Worm (Caenorhabditis elegans) whole organism, mixed stage, embryonic: Measurements from ENCODE around the gene ZK1073.1.

Experiments used
- M03D4.4 ChIP-seq: sonication (generic microtip); optimal IDR thresholded peaks from 2 replicates; lab custom pipeline; 2017; ENCODE audit warnings: mild to moderate bottlenecking, missing genetic modification characterization, missing compliant biosample characterization
- bed-3 ChIP-seq: fragments of 200-800 bp; sonication (Bioruptor generic); optimal IDR thresholded peaks from 3 replicates; lab custom pipeline; 2018; ENCODE audit warnings: mild to moderate bottlenecking, missing genetic modification characterization, moderate library complexity, missing compliant biosample characterization
- ceh-39 ChIP-seq: fragments of 150-350 bp; optimal IDR thresholded peaks from 2 replicates; lab custom pipeline; 2014; ENCODE audit warnings: missing biosample characterization, missing genetic modification characterization
- ceh-43 ChIP-seq: fragments of 200-800 bp; sonication (Bioruptor generic); optimal IDR thresholded peaks from 2 replicates; lab custom pipeline; 2018; ENCODE audit warnings: mild to moderate bottlenecking, missing genetic modification characterization, moderate library complexity, missing compliant biosample characterization
- ceh-83 ChIP-seq: fragments of 200-800 bp; sonication (Bioruptor generic); optimal IDR thresholded peaks from 2 replicates; lab custom pipeline; 2018; ENCODE audit warnings: mild to moderate bottlenecking, missing genetic modification characterization, missing compliant biosample characterization
- ces-1 ChIP-seq: fragments of 150-350 bp; optimal IDR thresholded peaks from 2 replicates; lab custom pipeline; 2014; ENCODE audit warnings: missing biosample characterization, missing genetic modification reagents, missing genetic modification characterization
- cnd-1 ChIP-seq: fragments of 200-800 bp; sonication (Bioruptor generic); optimal IDR thresholded peaks from 2 replicates; lab custom pipeline; 2018; ENCODE audit warnings: mild to moderate bottlenecking, missing genetic modification characterization, missing compliant biosample characterization
- drap-1 ChIP-seq: fragments of 200-800 bp; sonication (Bioruptor generic); optimal IDR thresholded peaks from 3 replicates; lab custom pipeline; 2018; ENCODE audit warnings: mild to moderate bottlenecking, missing genetic modification characterization, missing compliant biosample characterization
- elt-1 ChIP-seq: sonication (generic microtip); optimal IDR thresholded peaks from 2 replicates; lab custom pipeline; 2017; ENCODE audit warnings: missing genetic modification characterization, mild to moderate bottlenecking, missing compliant biosample characterization, antibody characterized with exemption, moderate library complexity, borderline replicate concordance; ENCODE audit not compliant: insufficient read depth
- elt-3 ChIP-seq: fragments of 150-350 bp; optimal IDR thresholded peaks from 2 replicates; lab custom pipeline; 2014; ENCODE audit warnings: missing biosample characterization, missing genetic modification characterization
- flh-1 ChIP-seq: fragments of 200-800 bp; sonication (Bioruptor generic); optimal IDR thresholded peaks from 2 replicates; lab custom pipeline; 2018; ENCODE audit warnings: mild to moderate bottlenecking, missing genetic modification characterization, moderate library complexity, missing compliant biosample characterization
- ham-2 ChIP-seq: fragments of 200-800 bp; sonication (Bioruptor generic); optimal IDR thresholded peaks from 2 replicates; lab custom pipeline; 2018; ENCODE audit warnings: mild to moderate bottlenecking, missing genetic modification characterization, missing compliant biosample characterization
- hlh-1 ChIP-seq: fragments of 150-350 bp; optimal IDR thresholded peaks from 2 replicates; lab custom pipeline; 2014; ENCODE audit warnings: missing biosample characterization, missing genetic modification reagents, missing genetic modification characterization
- lin-13 ChIP-seq: fragments of 150-350 bp; optimal IDR thresholded peaks from 2 replicates; lab custom pipeline; 2014; ENCODE audit warnings: missing biosample characterization, missing genetic modification characterization
- lin-32 ChIP-seq: fragments of 200-800 bp; sonication (Bioruptor generic); optimal IDR thresholded peaks from 2 replicates; lab custom pipeline; 2018; ENCODE audit warnings: mild to moderate bottlenecking, missing genetic modification characterization, missing compliant biosample characterization
- lsy-2 ChIP-seq: fragments of 150-350 bp; optimal IDR thresholded peaks from 2 replicates; lab custom pipeline; 2014; ENCODE audit warnings: missing biosample characterization, missing genetic modification characterization
- mab-5 ChIP-seq: fragments of 150-350 bp; optimal IDR thresholded peaks from 2 replicates; lab custom pipeline; 2014; ENCODE audit warnings: missing biosample characterization, missing genetic modification characterization
- mls-2 ChIP-seq: sonication (generic microtip); optimal IDR thresholded peaks from 2 replicates; lab custom pipeline; 2016; ENCODE audit warnings: mild to moderate bottlenecking, missing genetic modification characterization, moderate library complexity, missing compliant biosample characterization
- nhr-12 ChIP-seq: fragments of 150-350 bp; optimal IDR thresholded peaks from 2 replicates; lab custom pipeline; 2014; ENCODE audit warnings: missing biosample characterization, missing genetic modification characterization
- nhr-2 ChIP-seq: fragments of 150-350 bp; optimal IDR thresholded peaks from 2 replicates; lab custom pipeline; 2014; ENCODE audit warnings: missing biosample characterization, missing genetic modification characterization
- nhr-237 ChIP-seq: fragments of 150-350 bp; optimal IDR thresholded peaks from 2 replicates; lab custom pipeline; 2014; ENCODE audit warnings: missing biosample characterization, missing genetic modification characterization
- nhr-28 ChIP-seq: fragments of 150-350 bp; optimal IDR thresholded peaks from 2 replicates; lab custom pipeline; 2014; ENCODE audit warnings: missing biosample characterization, missing genetic modification characterization
- nhr-76 ChIP-seq: sonication (generic microtip); optimal IDR thresholded peaks from 2 replicates; lab custom pipeline; 2017; ENCODE audit warnings: missing biosample characterization, missing genetic modification characterization
- pha-4 ChIP-seq: fragments of 150-350 bp; optimal IDR thresholded peaks from 2 replicates; lab custom pipeline; 2018; ENCODE audit warnings: missing biosample characterization, missing genetic modification reagents, missing genetic modification characterization
- sem-2 ChIP-seq: fragments of 200-800 bp; sonication (Bioruptor generic); optimal IDR thresholded peaks from 2 replicates; lab custom pipeline; 2018; ENCODE audit warnings: mild to moderate bottlenecking, missing genetic modification characterization, missing compliant biosample characterization
- snpc-4 ChIP-seq: fragments of 150-350 bp; optimal IDR thresholded peaks from 2 replicates; lab custom pipeline; 2014; ENCODE audit warnings: missing biosample characterization, missing genetic modification characterization
- sptf-1 ChIP-seq: sonication (generic microtip); optimal IDR thresholded peaks from 2 replicates; lab custom pipeline; 2017; ENCODE audit warnings: mild to moderate bottlenecking, missing genetic modification characterization, moderate library complexity, missing compliant biosample characterization
- tbx-8 ChIP-seq: fragments of 200-800 bp; sonication (Bioruptor generic); optimal IDR thresholded peaks from 2 replicates; lab custom pipeline; 2018; ENCODE audit warnings: mild to moderate bottlenecking, missing genetic modification characterization, moderate library complexity, missing compliant biosample characterization
- unc-120 ChIP-seq: sonication (generic microtip); optimal IDR thresholded peaks from 2 replicates; lab custom pipeline; 2017; ENCODE audit warnings: missing genetic modification characterization, missing compliant biosample characterization; ENCODE audit not compliant: poor library complexity, severe bottlenecking
- unc-39 ChIP-seq: fragments of 150-350 bp; optimal IDR thresholded peaks from 2 replicates; lab custom pipeline; 2014; ENCODE audit warnings: missing biosample characterization, missing genetic modification characterization
- unc-62 ChIP-seq: fragments of 150-350 bp; optimal IDR thresholded peaks from 2 replicates; lab custom pipeline; 2014; ENCODE audit warnings: missing biosample characterization, missing genetic modification reagents, missing genetic modification characterization
- zip-8 ChIP-seq: fragments of 150-350 bp; optimal IDR thresholded peaks from 2 replicates; lab custom pipeline; 2014; ENCODE audit warnings: missing biosample characterization, missing genetic modification characterization
- ztf-11 ChIP-seq: fragments of 150-350 bp; optimal IDR thresholded peaks from 2 replicates; lab custom pipeline; 2014; ENCODE audit warnings: missing biosample characterization, missing genetic modification characterization

Gene ZK1073.1

ce11 chrX:16124290-16124689 is 4.4 kb downstream of the ZK1073.1 start:
- TF ChIP-seq unc-62 (GFP tag; lab: Kevin White, UChicago) (no peak), elt-3 (tag; lab: Kevin White, UChicago) (no peak), nhr-237 (tag; lab: Kevin White, UChicago) (no peak), mls-2 (tag; lab: Kevin White, UChicago) (no peak), nhr-2 (tag; lab: Kevin White, UChicago) (no peak), tbx-8 (GFP tag; lab: Kevin White, UChicago) (no peak), ham-2 (GFP tag; lab: Kevin White, UChicago) (no peak), lsy-2 (tag; lab: Kevin White, UChicago) (no peak)

DNA sequence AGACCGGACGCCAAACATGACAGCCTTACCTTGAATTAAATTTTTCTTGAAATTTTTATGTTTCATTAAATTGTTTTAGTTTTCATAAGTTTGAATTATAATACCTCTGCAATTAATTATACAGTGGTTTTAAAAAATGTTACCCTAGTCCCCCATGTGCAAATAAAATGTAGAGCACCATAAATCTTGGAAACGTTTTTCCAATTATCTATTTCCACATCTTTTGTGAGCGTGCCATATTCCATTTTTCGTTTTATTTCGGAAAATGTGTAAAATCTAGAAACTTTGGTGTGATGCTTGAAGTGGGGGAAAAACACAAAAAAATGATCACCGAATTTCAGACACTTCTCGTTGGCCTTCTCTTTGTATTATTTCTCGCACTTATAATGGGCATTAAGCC is 6.0 kb downstream of the ZK1073.1 start:
- no peak for TF ChIP-seq zip-8
- TF ChIP-seq lin-32 (GFP tag; lab: Kevin White, UChicago): no peak
- no peak for TF ChIP-seq mab-5
- no peak for TF ChIP-seq sptf-1 (tag; lab: Kevin White, UChicago)
- TF ChIP-seq nhr-28: no peak
- TF ChIP-seq ztf-11 (tag; lab: Kevin White, UChicago): no peak
- TF ChIP-seq bed-3 (GFP tag; lab: Kevin White, UChicago): no peak
- TF ChIP-seq nhr-12: no peak

DNA sequence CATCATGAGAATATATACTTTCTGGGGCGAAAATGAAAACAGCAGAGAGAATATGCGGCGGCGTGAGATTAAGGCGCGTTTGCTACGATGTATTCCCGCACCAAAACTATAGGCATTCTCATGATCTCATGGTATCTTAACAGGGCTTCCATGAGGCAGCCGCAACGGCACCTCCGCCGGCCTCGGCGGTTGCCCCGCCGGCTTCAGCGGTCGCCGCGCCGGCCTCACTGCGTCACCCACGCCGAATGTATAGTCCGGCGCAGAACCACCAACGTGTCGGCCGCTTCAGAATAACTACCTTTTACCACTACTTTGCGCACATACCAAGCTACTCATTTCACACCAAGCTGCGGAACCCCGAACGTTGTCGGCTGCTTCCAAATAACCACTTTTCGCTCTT is 11.0 kb downstream of the ZK1073.1 start:
- no peak for TF ChIP-seq elt-1
- TF ChIP-seq lsy-2 (tag; lab: Kevin White, UChicago): no peak
- no peak for TF ChIP-seq cnd-1 (tag; lab: Kevin White, UChicago)
- TF ChIP-seq M03D4.4: no peak
- no peak for TF ChIP-seq sptf-1 (tag; lab: Kevin White, UChicago)
- TF ChIP-seq mab-5: no peak
- no peak for TF ChIP-seq ceh-43 (GFP tag; lab: Kevin White, UChicago)

- TF ChIP-seq ceh-43 (GFP tag; lab: Kevin White, UChicago) (no peak), drap-1 (no peak), lin-32 (GFP tag; lab: Kevin White, UChicago) (no peak), mls-2 (tag; lab: Kevin White, UChicago) (no peak), bed-3 (GFP tag; lab: Kevin White, UChicago) (no peak), pha-4 (tag; lab: Kevin White, UChicago) (no peak), lin-13 (tag; lab: Kevin White, UChicago) (no peak), ztf-11 (tag; lab: Kevin White, UChicago) (no peak), nhr-12 (no peak), elt-3 (tag; lab: Kevin White, UChicago) (no peak), nhr-2 (tag; lab: Kevin White, UChicago) (no peak), flh-1 (GFP tag; lab: Kevin White, UChicago) (no peak), nhr-76 (tag; lab: Kevin White, UChicago) (no peak), mab-5 (no peak)
Measured at ce11 chrX:16117176-16117575, 11.5 kb downstream of the ZK1073.1 start.

DNA sequence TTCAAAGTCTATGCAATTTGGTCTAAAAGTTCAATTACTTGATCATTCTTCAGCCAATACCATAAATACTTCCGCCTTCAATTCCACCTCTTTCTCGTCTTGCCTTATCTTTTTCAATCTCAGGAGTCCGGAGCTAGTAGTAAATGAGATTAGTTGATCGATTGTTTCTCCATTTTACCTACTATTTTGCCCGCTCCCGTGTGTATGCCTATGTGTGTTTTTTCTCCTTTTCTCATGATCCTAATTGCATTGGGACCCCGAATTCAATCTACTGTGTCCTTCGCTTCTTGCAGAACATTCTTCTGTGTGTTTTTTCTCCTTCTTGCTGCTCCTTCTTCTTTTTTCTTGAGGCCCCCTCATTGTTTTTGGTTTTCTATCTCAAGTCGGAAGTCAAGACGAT is 12.4 kb downstream of the ZK1073.1 start:
- TF ChIP-seq ceh-39 (tag; lab: Kevin White, UChicago): no peak
- TF ChIP-seq unc-120 (tag; lab: Kevin White, UChicago): no peak
- TF ChIP-seq ces-1: peak; percentile 73
- TF ChIP-seq nhr-2 (tag; lab: Kevin White, UChicago): no peak
- TF ChIP-seq tbx-8 (GFP tag; lab: Kevin White, UChicago): no peak
- no peak for TF ChIP-seq pha-4 (tag; lab: Kevin White, UChicago)

ce11 chrX:16113996-16114395 is 14.7 kb downstream of the ZK1073.1 start:
- TF ChIP-seq nhr-76 (tag; lab: Kevin White, UChicago) (no peak), cnd-1 (tag; lab: Kevin White, UChicago) (no peak), snpc-4 (tag; lab: Kevin White, UChicago) (no peak), pha-4 (tag; lab: Kevin White, UChicago) (no peak), ztf-11 (tag; lab: Kevin White, UChicago) (no peak), mls-2 (tag; lab: Kevin White, UChicago) (no peak), ceh-43 (GFP tag; lab: Kevin White, UChicago) (no peak), unc-39 (tag; lab: Kevin White, UChicago) (no peak), sem-2 (no peak), ceh-83 (GFP tag; lab: Kevin White, UChicago) (no peak), bed-3 (GFP tag; lab: Kevin White, UChicago) (no peak), hlh-1 (tag; lab: Kevin White, UChicago) (no peak), elt-1 (no peak), ceh-39 (tag; lab: Kevin White, UChicago) (no peak)
